Worm (Caenorhabditis elegans) whole organism, mixed stage, embryonic: ENCODE results near the gene ZC239.15.

Experiments
- blmp-1 ChIP-seq: fragments of 150-350 bp; optimal IDR thresholded peaks from 2 replicates; lab custom pipeline; 2014; ENCODE audit warnings: missing biosample characterization, missing genetic modification characterization
- elt-3 ChIP-seq: fragments of 150-350 bp; optimal IDR thresholded peaks from 2 replicates; lab custom pipeline; 2014; ENCODE audit warnings: missing biosample characterization, missing genetic modification characterization
- lin-13 ChIP-seq: fragments of 150-350 bp; optimal IDR thresholded peaks from 2 replicates; lab custom pipeline; 2014; ENCODE audit warnings: missing biosample characterization, missing genetic modification characterization
- nhr-237 ChIP-seq: fragments of 150-350 bp; optimal IDR thresholded peaks from 2 replicates; lab custom pipeline; 2014; ENCODE audit warnings: missing biosample characterization, missing genetic modification characterization
- sem-2 ChIP-seq: fragments of 200-800 bp; sonication (Bioruptor generic); optimal IDR thresholded peaks from 2 replicates; lab custom pipeline; 2018; ENCODE audit warnings: mild to moderate bottlenecking, missing genetic modification characterization, missing compliant biosample characterization
- unc-39 ChIP-seq: fragments of 150-350 bp; optimal IDR thresholded peaks from 2 replicates; lab custom pipeline; 2014; ENCODE audit warnings: missing biosample characterization, missing genetic modification characterization
- unc-62 ChIP-seq: fragments of 150-350 bp; optimal IDR thresholded peaks from 2 replicates; lab custom pipeline; 2014; ENCODE audit warnings: missing biosample characterization, missing genetic modification reagents, missing genetic modification characterization
- zip-8 ChIP-seq: fragments of 150-350 bp; optimal IDR thresholded peaks from 2 replicates; lab custom pipeline; 2014; ENCODE audit warnings: missing biosample characterization, missing genetic modification characterization
- ztf-11 ChIP-seq: fragments of 150-350 bp; optimal IDR thresholded peaks from 2 replicates; lab custom pipeline; 2014; ENCODE audit warnings: missing biosample characterization, missing genetic modification characterization

ce11 chrII:3196966-3197365, 27.6 kb downstream of the ZC239.15 start, which contains the start of gene gcy-15:
- TF ChIP-seq ztf-11 (tag; lab: Kevin White, UChicago) = no peak
- TF ChIP-seq unc-39 (tag; lab: Kevin White, UChicago) = no peak
- no peak for TF ChIP-seq lin-13 (tag; lab: Kevin White, UChicago)
- no peak for TF ChIP-seq nhr-237
- no peak for TF ChIP-seq blmp-1 (tag; lab: Kevin White, UChicago)
- TF ChIP-seq zip-8 = no peak
- TF ChIP-seq elt-3 (tag; lab: Kevin White, UChicago) = no peak
- TF ChIP-seq sem-2 (GFP tag; lab: Kevin White, UChicago) = no peak
- no peak for TF ChIP-seq unc-62 (GFP tag; lab: Kevin White, UChicago)
